Worm (Caenorhabditis elegans) whole organism, L4 larva: Measurements from ENCODE around the gene asps-1.

Source experiments
- aly-2 ChIP-seq: sonication (generic microtip); optimal IDR thresholded peaks from 2 replicates; lab custom pipeline; 2018; ENCODE audit warnings: missing biosample characterization, missing genetic modification characterization
- dmd-8 ChIP-seq: fragments of 200-800 bp; sonication (Bioruptor generic); IDR thresholded peaks from 2 replicates; pipeline ENCODE4 v1.3.6; 2022; ENCODE audit warnings: missing genetic modification characterization, missing compliant biosample characterization
- fos-1 ChIP-seq: fragments of 150-350 bp; optimal IDR thresholded peaks from 2 replicates; lab custom pipeline; 2014; ENCODE audit warnings: missing biosample characterization, missing genetic modification characterization
- lin-15B ChIP-seq: fragments of 150-350 bp; sonication (generic microtip); optimal IDR thresholded peaks from 3 replicates; lab custom pipeline; 2014; ENCODE audit warnings: missing biosample characterization, missing genetic modification characterization
- mxl-2 ChIP-seq: fragments of 200-800 bp; sonication (Bioruptor generic); conservative IDR thresholded peaks from 2 replicates; pipeline ENCODE4 v1.3.6; 2022; ENCODE audit warnings: missing genetic modification reagents, missing genetic modification characterization, missing compliant biosample characterization
- mxl-3 ChIP-seq: fragments of 200-800 bp; sonication (Bioruptor generic); optimal IDR thresholded peaks from 2 replicates; lab custom pipeline; 2018; ENCODE audit warnings: mild to moderate bottlenecking, missing genetic modification characterization, missing compliant biosample characterization
- nhr-102 ChIP-seq: sonication (generic microtip); optimal IDR thresholded peaks from 2 replicates; lab custom pipeline; 2016; ENCODE audit warnings: mild to moderate bottlenecking, missing genetic modification characterization, moderate library complexity, missing compliant biosample characterization
- nhr-25 ChIP-seq: sonication (generic microtip); optimal IDR thresholded peaks from 2 replicates; lab custom pipeline; 2017; ENCODE audit warnings: missing genetic modification characterization, mild to moderate bottlenecking, missing compliant biosample characterization, antibody characterized with exemption, moderate library complexity, borderline replicate concordance; ENCODE audit not compliant: insufficient read depth
- nhr-28 ChIP-seq: fragments of 150-350 bp; optimal IDR thresholded peaks from 2 replicates; lab custom pipeline; 2014; ENCODE audit warnings: missing biosample characterization, missing genetic modification characterization
- unc-62 ChIP-seq, 3 experiments: fragments of 150-350 bp in 1 of 3; sonication (generic microtip); optimal IDR thresholded peaks in 2 of 3; peaks in 1 of 3; 1 replicate in 1 of 3; 2 replicates in 2 of 3; lab custom pipeline; 2014 to 2017; ENCODE audit warnings: missing biosample characterization in 3 of 3, missing genetic modification characterization in 3 of 3, missing genetic modification reagents in 3 of 3, missing genotype in 1 of 3
- ztf-11 ChIP-seq: fragments of 150-350 bp; optimal IDR thresholded peaks from 2 replicates; lab custom pipeline; 2014; ENCODE audit warnings: missing biosample characterization, missing genetic modification characterization

ce11 chrV:10320101-10320761, 3.0 kb upstream of the asps-1 start, which contains the start of the genes gna-1 and B0024.13:
- TF ChIP-seq aly-2 (tag; lab: Kevin White, UChicago) (no peak), nhr-28 (tag; lab: Kevin White, UChicago) (no peak), unc-62 (GFP tag; optimal IDR thresholded peaks at IDR 0.05 in 1 of 2; lab: Kevin White, UChicago) (no peak), unc-62 (tag; optimal IDR thresholded peaks at IDR 0.05; lab: Kevin White, UChicago) (no peak), dmd-8 (GFP tag; lab: Robert Waterston, UW) (no peak), nhr-102 (tag; lab: Kevin White, UChicago) (no peak), mxl-2 (GFP tag; lab: Robert Waterston, UW) (no peak), nhr-25 (tag; lab: Kevin White, UChicago) (no peak), mxl-3 (GFP tag; lab: Kevin White, UChicago) (no peak), ztf-11 (tag; lab: Kevin White, UChicago) (no peak), fos-1 (tag; lab: Kevin White, UChicago) (no peak), lin-15B (tag; lab: Kevin White, UChicago) (no peak)
